Worm (Caenorhabditis elegans) whole organism, young adult: Measurements from ENCODE around the gene lron-1.

Experiments used
- F39B2.1 ChIP-seq: fragments of 200-800 bp; sonication (Bioruptor generic); IDR thresholded peaks from 2 replicates; pipeline ENCODE4 v1.3.6; 2022; ENCODE audit warnings: missing genetic modification reagents, missing genetic modification characterization, missing compliant biosample characterization
- ama-1 ChIP-seq, 3 experiments: fragments of 150-350 bp in 1 of 3; sonication (generic microtip) in 2 of 3; optimal IDR thresholded peaks; 2 replicates each; lab custom pipeline; 2014 to 2018; ENCODE audit warnings: missing biosample characterization in 2 of 3, missing genetic modification characterization in 2 of 3, missing genetic modification reagents in 2 of 3
- nfya-2 ChIP-seq: fragments of 200-800 bp; sonication (Bioruptor generic); IDR thresholded peaks from 2 replicates; pipeline ENCODE4 v1.3.6; 2022; ENCODE audit warnings: missing genetic modification reagents, missing genetic modification characterization, missing compliant biosample characterization
- nhr-27 ChIP-seq: fragments of 200-800 bp; sonication (Bioruptor generic); optimal IDR thresholded peaks from 2 replicates; lab custom pipeline; 2018; ENCODE audit warnings: mild to moderate bottlenecking, missing genetic modification characterization, moderate library complexity, missing compliant biosample characterization
- unc-130 ChIP-seq: sonication (generic microtip); optimal IDR thresholded peaks from 2 replicates; lab custom pipeline; 2016; ENCODE audit warnings: missing genetic modification reagents, missing genetic modification characterization, missing compliant biosample characterization

- no peak for TF ChIP-seq F39B2.1 (GFP tag; lab: Robert Waterston, UW)
- no peak for TF ChIP-seq nfya-2
- TF ChIP-seq ama-1 (optimal IDR thresholded peaks at IDR 0.05; lab: Kevin White, UChicago): no peak
- no peak for TF ChIP-seq ama-1 (GFP tag; optimal IDR thresholded peaks at IDR 0.05; lab: Kevin White, UChicago)
- TF ChIP-seq nhr-27 (tag; lab: Kevin White, UChicago): no peak
- TF ChIP-seq unc-130 (GFP tag; lab: Kevin White, UChicago): no peak
These were observed 6.5 kb upstream of the lron-1 start for ce11 chrX:14566047-14566446.
